Worm (Caenorhabditis elegans): Measurements from ENCODE around the gene ZK550.2.

DNA sequence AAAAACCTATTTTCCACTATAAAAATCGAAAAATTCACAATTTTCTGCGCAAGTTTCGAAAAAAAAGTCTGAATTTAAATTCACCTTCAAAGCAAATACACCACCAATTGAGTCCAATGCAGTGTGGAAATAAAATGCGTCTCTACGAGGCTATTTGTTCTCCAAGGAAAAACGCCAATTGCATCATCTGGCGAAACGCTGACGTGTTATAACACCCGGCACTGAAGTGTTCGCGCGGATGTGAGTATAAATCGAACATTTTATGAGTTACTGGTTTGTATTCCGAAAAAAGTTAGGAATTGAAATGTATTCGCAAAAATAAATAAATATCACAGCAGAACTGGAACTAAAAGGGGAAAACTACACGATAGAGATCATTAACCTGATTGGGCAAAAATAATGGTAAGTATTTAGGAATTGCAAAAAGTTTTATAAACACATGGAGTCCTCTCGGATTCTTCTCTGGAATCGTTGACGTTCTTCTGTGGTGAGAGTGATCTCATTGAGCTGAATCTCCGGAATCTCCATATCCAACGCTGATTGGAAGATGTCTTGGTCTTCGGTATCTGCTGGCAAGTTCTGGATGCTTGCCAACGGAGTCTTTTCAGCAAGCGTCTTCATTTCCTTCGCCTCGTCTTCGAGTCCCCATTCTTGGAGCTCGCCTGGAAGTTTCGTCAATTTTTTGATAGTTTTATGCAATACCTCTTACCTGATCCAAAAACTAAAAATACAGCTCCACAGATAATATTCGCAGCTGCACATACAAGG is 42.7 kb downstream of the ZK550.2 start, which contains the start of gene zipt-7.1:
- no peak for TF ChIP-seq nhr-77 (tag; optimal IDR thresholded peaks at IDR 0.05)
- no peak for TF ChIP-seq R02D3.7 (tag; optimal IDR thresholded peaks at IDR 0.05)
- no peak for TF ChIP-seq nhr-11 (tag; optimal IDR thresholded peaks at IDR 0.05)
- TF ChIP-seq snpc-4 (tag; optimal IDR thresholded peaks at IDR 0.05): no peak
- no peak for TF ChIP-seq elt-3 (tag; optimal IDR thresholded peaks at IDR 0.05)
- TF ChIP-seq nhr-237 (tag; optimal IDR thresholded peaks at IDR 0.05): no peak
- TF ChIP-seq ceh-82 (tag; optimal IDR thresholded peaks at IDR 0.05): no peak
- no peak for TF ChIP-seq aly-2 (tag; optimal IDR thresholded peaks at IDR 0.05)
- TF ChIP-seq pha-4 (tag; optimal IDR thresholded peaks at IDR 0.05): no peak
